Worm (Caenorhabditis elegans): ENCODE data around the gene F44A6.4.

DNA sequence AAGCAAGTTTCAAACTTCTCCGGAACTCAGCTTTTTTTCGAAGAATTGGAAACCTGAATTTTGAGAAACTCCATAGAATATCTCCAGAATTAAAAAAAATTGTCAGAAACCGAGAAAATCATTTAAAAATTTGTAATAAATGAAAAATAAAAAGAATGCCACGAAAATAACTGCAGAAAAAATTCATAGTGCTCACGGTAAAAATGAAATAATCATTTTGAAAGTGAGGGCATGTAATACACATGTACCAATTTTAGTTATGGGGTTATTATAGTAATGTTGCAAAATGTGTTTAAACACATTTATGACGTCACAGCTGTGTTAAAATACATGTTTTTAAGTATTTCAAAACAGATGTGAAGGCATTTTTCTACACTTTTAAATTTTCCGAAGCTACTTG, 1.6 kb upstream of the F44A6.4 start:
- TF ChIP-seq nhr-77 (tag; optimal IDR thresholded peaks at IDR 0.05) (no peak), R02D3.7 (tag; optimal IDR thresholded peaks at IDR 0.05) (no peak), aly-2 (tag; optimal IDR thresholded peaks at IDR 0.05) (no peak), lsy-2 (tag; optimal IDR thresholded peaks at IDR 0.05) (no peak), ama-1 (optimal IDR thresholded peaks at IDR 0.05) (no peak)
